Worm (Caenorhabditis elegans): ENCODE data around the gene wdr-54.
A peak's percentile ranks its signal among the peaks of the same experiment; 100 is the strongest.

Gene wdr-54

DNA sequence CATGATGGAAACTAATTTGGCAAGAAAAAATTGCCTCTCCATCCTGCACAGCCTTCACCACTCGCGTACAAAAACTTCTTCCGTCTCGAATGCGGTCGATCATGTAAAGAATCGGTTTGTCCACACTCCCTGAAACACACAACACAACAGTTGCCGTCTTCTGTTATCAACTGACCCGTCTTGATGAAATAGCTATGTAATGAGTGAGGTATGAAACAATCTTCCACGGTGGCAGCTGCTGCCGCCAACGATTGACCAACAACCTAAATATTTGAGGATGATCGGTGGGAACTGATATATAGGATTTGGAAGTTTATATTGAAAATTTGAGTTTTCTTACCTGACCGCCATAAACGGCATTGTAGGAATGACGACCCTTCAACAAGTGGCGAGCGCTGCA lies 16.4 kb upstream of the wdr-54 start (continued):
- no peak for TF ChIP-seq dve-1 (tag; optimal IDR thresholded peaks at IDR 0.05; ENCODE audit: insufficient read depth)
- TF ChIP-seq F49E8.2 (tag; optimal IDR thresholded peaks at IDR 0.05; ENCODE audit: borderline replicate concordance) = no peak
- no peak for TF ChIP-seq ceh-28 (tag; optimal IDR thresholded peaks at IDR 0.05)
- no peak for TF ChIP-seq egl-43 (GFP tag; IDR thresholded peaks at IDR 0.05)
- TF ChIP-seq nhr-28 (tag; optimal IDR thresholded peaks at IDR 0.05) = peak; percentile 3
- no peak for TF ChIP-seq lin-39 (tag; optimal IDR thresholded peaks at IDR 0.05)
- TF ChIP-seq T26A8.4 (GFP tag; IDR thresholded peaks at IDR 0.05) = no peak
- no peak for TF ChIP-seq lim-7 (GFP tag; IDR thresholded peaks at IDR 0.05)

DNA sequence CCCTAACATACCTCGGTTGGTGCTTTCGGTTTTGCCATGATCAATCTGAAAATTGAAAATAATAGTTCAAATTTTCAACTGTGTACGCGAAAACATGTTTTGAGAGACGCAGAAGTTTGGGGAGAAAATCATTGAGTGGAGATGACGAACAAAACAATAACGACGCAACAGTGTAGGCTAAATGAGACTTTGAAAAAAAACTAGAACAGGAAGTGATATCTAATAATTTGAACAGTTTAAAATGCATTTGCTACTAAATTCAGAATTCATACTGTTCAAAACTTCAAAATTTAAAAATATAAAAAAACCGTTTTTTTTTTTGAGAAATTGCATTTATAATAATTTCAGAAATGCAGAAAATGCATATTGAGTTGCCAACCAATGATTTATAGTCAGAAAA lies 15.6 kb upstream of the wdr-54 start, which contains the start of gene F25E2.3:
Gene F25E2.3, minus strand, starts transcription at position 101 of the 400 bp plus-strand sequence.
- TF ChIP-seq Y105C5A.15 (GFP tag; IDR thresholded peaks at IDR 0.05) (no peak), daf-16 (GFP tag; optimal IDR thresholded peaks at IDR 0.05) (no peak), daf-16 (tag; optimal IDR thresholded peaks at IDR 0.05) (peak; percentile 42)

DNA sequence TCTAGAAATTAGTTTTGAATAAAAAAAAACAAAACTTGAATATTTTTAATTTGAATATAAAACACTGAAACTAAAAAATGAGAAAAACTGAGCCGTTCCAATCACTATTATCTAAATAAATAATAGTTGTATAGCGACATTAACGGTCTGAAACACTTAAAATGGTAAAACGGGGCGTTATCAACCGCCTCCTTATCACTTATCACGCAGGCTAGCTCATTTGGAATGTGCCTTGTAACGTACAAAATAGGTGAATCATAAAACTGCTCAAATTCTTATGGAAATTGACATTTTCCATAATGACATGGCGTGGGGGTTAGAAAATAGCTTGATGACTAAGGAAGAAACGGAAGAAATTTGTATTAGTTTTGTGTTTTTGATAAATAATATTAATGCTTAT lies 12.8 kb upstream of the wdr-54 start, which contains the start of gene ifd-2:
Gene ifd-2, minus strand, starts transcription at position 1 of the 400 bp plus-strand sequence.
- peak; percentile 1 for TF ChIP-seq mes-2 (tag; optimal IDR thresholded peaks at IDR 0.05; ENCODE audit: poor library complexity, severe bottlenecking)
- peak; percentile 48 for TF ChIP-seq hlh-11 (tag; optimal IDR thresholded peaks at IDR 0.05)
- peak; percentile 73 for TF ChIP-seq php-3 (GFP tag; IDR thresholded peaks at IDR 0.05)
- TF ChIP-seq tra-1 (GFP tag; IDR thresholded peaks at IDR 0.05) = peak; percentile 70; the same call in 1 of the 2 replicates
- peak; percentile 12 for TF ChIP-seq nhr-102 (tag; optimal IDR thresholded peaks at IDR 0.05)
- TF ChIP-seq F26F4.8 (GFP tag; conservative IDR thresholded peaks at IDR 0.05) = no peak
- peak; percentile 69 for TF ChIP-seq dmd-6 (GFP tag; IDR thresholded peaks at IDR 0.05)
- TF ChIP-seq daf-16 (GFP tag; optimal IDR thresholded peaks at IDR 0.05) = no peak
- peak; percentile 55 for TF ChIP-seq daf-16 (tag; optimal IDR thresholded peaks at IDR 0.05)
- no peak for TF ChIP-seq gei-8 (GFP tag; optimal IDR thresholded peaks at IDR 0.05)
- TF ChIP-seq dve-1 (tag; optimal IDR thresholded peaks at IDR 0.05; ENCODE audit: insufficient read depth) = peak; percentile 54
- no peak for TF ChIP-seq F49E8.2 (tag; optimal IDR thresholded peaks at IDR 0.05; ENCODE audit: borderline replicate concordance)
- TF ChIP-seq nhr-28 (tag; optimal IDR thresholded peaks at IDR 0.05) = peak; percentile 53
- TF ChIP-seq unc-62 (GFP tag; optimal IDR thresholded peaks at IDR 0.05 in 1 of 2) = no peak
- TF ChIP-seq unc-62 (tag; optimal IDR thresholded peaks at IDR 0.05) = no peak
- TF ChIP-seq nhr-6 (tag; optimal IDR thresholded peaks at IDR 0.05) = no peak
- TF ChIP-seq ceh-44 (GFP tag; IDR thresholded peaks at IDR 0.05) = no peak
- peak; percentile 87 for TF ChIP-seq pqm-1 (tag; optimal IDR thresholded peaks at IDR 0.05)

DNA sequence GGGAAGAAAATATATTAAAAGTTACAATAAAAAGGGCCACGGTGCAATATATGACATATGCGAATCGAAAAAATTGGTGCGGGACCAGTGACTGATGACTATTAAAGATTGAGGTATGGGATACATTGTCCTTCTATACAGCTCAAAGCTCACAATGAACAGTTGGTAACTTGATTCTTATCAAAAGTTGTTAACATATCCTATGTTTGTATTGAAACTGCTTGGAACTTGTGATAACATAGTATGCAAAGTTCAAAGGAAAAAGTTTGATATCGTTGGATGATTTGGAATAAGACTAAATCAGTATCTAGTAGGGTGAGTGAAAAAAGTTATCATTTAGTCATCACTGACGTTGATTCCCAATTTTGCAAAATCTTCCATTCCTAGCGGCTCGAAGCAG lies 10.7 kb upstream of the wdr-54 start:
- TF ChIP-seq unc-62 (GFP tag; optimal IDR thresholded peaks at IDR 0.05 in 1 of 2) (peak in 1 of 2 experiments; percentile 64), unc-62 (tag; optimal IDR thresholded peaks at IDR 0.05) (no peak), aha-1 (tag) (peak; percentile 83), spr-1 (tag; optimal IDR thresholded peaks at IDR 0.05) (no peak), ceh-20 (GFP tag; IDR thresholded peaks at IDR 0.05) (no peak), lin-15B (tag; optimal IDR thresholded peaks at IDR 0.05) (no peak)

DNA sequence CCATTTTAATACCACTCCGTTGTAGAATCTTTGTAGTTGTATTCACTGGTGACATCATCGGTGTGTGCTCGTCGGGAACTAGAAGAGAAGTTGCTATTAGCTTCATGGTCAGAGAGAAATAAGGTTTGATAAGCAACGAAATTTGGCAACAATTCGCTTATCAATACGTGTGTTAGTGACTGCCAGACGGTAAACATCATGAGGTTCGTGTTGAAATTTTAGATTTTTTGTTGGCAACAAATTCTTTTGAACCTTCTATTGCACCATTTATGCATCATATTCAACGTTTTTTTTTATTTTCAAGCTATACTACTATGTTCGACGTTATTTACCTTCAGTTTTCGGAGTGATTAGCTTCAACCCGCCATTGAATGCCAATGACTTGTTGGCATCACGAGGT lies 5.0 kb upstream of the wdr-54 start:
- TF ChIP-seq arid-1 (GFP tag; conservative IDR thresholded peaks at IDR 0.05) (no peak), daf-16 (GFP tag; optimal IDR thresholded peaks at IDR 0.05) (no peak), daf-16 (tag; optimal IDR thresholded peaks at IDR 0.05) (peak; percentile 99), ceh-20 (GFP tag; IDR thresholded peaks at IDR 0.05) (no peak), F37D6.2 (tag; optimal IDR thresholded peaks at IDR 0.05) (no peak), lin-29 (GFP tag; IDR thresholded peaks at IDR 0.05) (no peak), ces-1 (GFP tag; optimal IDR thresholded peaks at IDR 0.05) (no peak), madf-9 (GFP tag; conservative IDR thresholded peaks at IDR 0.05) (no peak), aha-1 (tag) (peak; percentile 81), ceh-44 (GFP tag; IDR thresholded peaks at IDR 0.05) (no peak), unc-39 (tag; optimal IDR thresholded peaks at IDR 0.05) (no peak), fkh-10 (GFP tag; optimal IDR thresholded peaks at IDR 0.05) (no peak), dmd-6 (GFP tag; IDR thresholded peaks at IDR 0.05) (peak; percentile 80), ZK337.2 (GFP tag; IDR thresholded peaks at IDR 0.05) (no peak), lin-13 (GFP tag; optimal IDR thresholded peaks at IDR 0.05) (no peak), F10B5.3 (tag; optimal IDR thresholded peaks at IDR 0.05) (no peak), nhr-48 (tag; optimal IDR thresholded peaks at IDR 0.05) (no peak), hlh-11 (tag; optimal IDR thresholded peaks at IDR 0.05) (peak; percentile 74), tra-1 (GFP tag; IDR thresholded peaks at IDR 0.05) (0 out of 2 replicates have a peak, but pooled peaks have one; percentile 17), zip-11 (GFP tag; IDR thresholded peaks at IDR 0.05) (no peak), nhr-11 (tag; optimal IDR thresholded peaks at IDR 0.05) (no peak), pha-4 (GFP tag; IDR thresholded peaks at IDR 0.05) (no peak), pha-4 (tag; optimal IDR thresholded peaks at IDR 0.05) (no peak), nhr-28 (tag; optimal IDR thresholded peaks at IDR 0.05) (peak; percentile 94), ceh-82 (tag; optimal IDR thresholded peaks at IDR 0.05) (no peak)
